Fruit fly (Drosophila melanogaster): ENCODE results near the gene Aduk.

DNA sequence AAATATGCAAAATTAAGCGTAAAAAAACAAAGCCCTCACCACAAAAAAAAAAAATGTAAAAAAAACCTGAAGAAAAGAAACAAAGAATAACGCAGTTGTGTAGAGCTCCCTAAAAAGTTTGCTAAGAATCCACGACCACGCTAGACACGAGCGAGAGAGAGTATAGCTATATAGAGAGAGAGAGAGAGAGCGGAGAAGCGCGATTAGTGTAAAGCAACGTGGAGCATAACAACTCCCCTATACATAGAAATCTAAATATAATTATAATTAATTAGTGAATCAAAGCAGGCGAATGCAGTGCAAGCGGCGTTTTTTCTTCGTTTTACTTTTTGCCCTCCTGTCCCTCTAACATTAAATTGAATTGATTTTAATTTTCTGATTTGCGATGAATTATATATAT lies 24.9 kb upstream of the Aduk start:
- TF ChIP-seq CG16779 (tag; optimal IDR thresholded peaks at IDR 0.05) (no peak), acj6 (GFP tag; optimal IDR thresholded peaks at IDR 0.05) (no peak), CG8119 (GFP tag; IDR thresholded peaks at IDR 0.05) (no peak), Eip78C (GFP tag) (no peak), CG6792 (GFP tag; optimal IDR thresholded peaks at IDR 0.05) (no peak), CG6854 (GFP tag; optimal IDR thresholded peaks at IDR 0.05) (no peak), dac (GFP tag; optimal IDR thresholded peaks at IDR 0.05) (no peak), net (GFP tag; optimal IDR thresholded peaks at IDR 0.05) (no peak), cyc (GFP tag; optimal IDR thresholded peaks at IDR 0.05) (no peak), topi (GFP tag; optimal IDR thresholded peaks at IDR 0.05) (no peak)
